Fruit fly (Drosophila melanogaster) whole organism, embryonic: ENCODE results near the gene sesB.

Experiments used
- CG11560 ChIP-seq: fragments of 200-800 bp; sonication (Bioruptor generic); IDR thresholded peaks from 3 replicates; pipeline ENCODE4 v1.3.6; 2022; ENCODE audit warnings: missing biosample characterization, missing genetic modification characterization
- CG11696 ChIP-seq: fragments of 200-800 bp; sonication (Bioruptor generic); IDR thresholded peaks from 2 replicates; pipeline ENCODE4 v1.3.6; 2022; ENCODE audit warnings: missing biosample characterization, missing genetic modification characterization
- CG12391 ChIP-seq: fragments of 200-800 bp; sonication (Bioruptor generic); optimal IDR thresholded peaks from 3 replicates; lab custom pipeline; 2018; ENCODE audit warnings: missing biosample characterization, mild to moderate bottlenecking, missing genetic modification characterization, moderate library complexity
- CG13424 ChIP-seq: fragments of 200-800 bp; sonication (Bioruptor generic); optimal IDR thresholded peaks from 2 replicates; lab custom pipeline; 2019; ENCODE audit warnings: missing biosample characterization, mild to moderate bottlenecking, missing genetic modification characterization, moderate library complexity
- CG17361 ChIP-seq: fragments of 200-800 bp; sonication (Bioruptor generic); IDR thresholded peaks from 3 replicates; pipeline ENCODE4 v1.3.6; 2022; ENCODE audit warnings: missing biosample characterization, missing genetic modification characterization
- CG18599 ChIP-seq: fragments of 200-800 bp; sonication (Bioruptor generic); optimal IDR thresholded peaks from 3 replicates; lab custom pipeline; 2017; ENCODE audit warnings: missing biosample characterization, missing genetic modification characterization, mild to moderate bottlenecking, moderate library complexity, missing genetic modification reagents
- CG2875 ChIP-seq: fragments of 200-800 bp; sonication (Bioruptor generic); optimal IDR thresholded peaks from 2 replicates; lab custom pipeline; 2017; ENCODE audit warnings: missing biosample characterization, mild to moderate bottlenecking, missing genetic modification characterization, missing genetic modification reagents
- CG33213 ChIP-seq: fragments of 200-800 bp; sonication (Bioruptor generic); optimal IDR thresholded peaks from 3 replicates; lab custom pipeline; 2016; ENCODE audit warnings: missing biosample characterization, missing genetic modification characterization
- CG3838 ChIP-seq: fragments of 200-800 bp; sonication (Bioruptor generic); optimal IDR thresholded peaks from 3 replicates; lab custom pipeline; 2016; ENCODE audit warnings: missing biosample characterization, missing genetic modification characterization
- CG3847 ChIP-seq: fragments of 200-800 bp; sonication (Bioruptor generic); IDR thresholded peaks from 2 replicates; pipeline ENCODE4 v1.3.6; 2022; ENCODE audit warnings: missing biosample characterization, missing genetic modification characterization
- CG5180 ChIP-seq: fragments of 200-800 bp; sonication (Bioruptor generic); optimal IDR thresholded peaks from 3 replicates; lab custom pipeline; 2017; ENCODE audit warnings: missing biosample characterization, missing genetic modification characterization, mild to moderate bottlenecking, moderate library complexity, missing genetic modification reagents
- CG8290 ChIP-seq, 3 experiments: fragments of 200-800 bp; sonication (Bioruptor generic); optimal IDR thresholded peaks; 2 replicates each; lab custom pipeline; 2016 to 2019; ENCODE audit warnings: missing biosample characterization in 3 of 3, missing genetic modification characterization in 3 of 3, mild to moderate bottlenecking in 2 of 3, moderate library complexity in 1 of 3
- CG8388 ChIP-seq: fragments of 200-800 bp; sonication (Bioruptor generic); optimal IDR thresholded peaks from 2 replicates; lab custom pipeline; 2019; ENCODE audit warnings: missing biosample characterization, mild to moderate bottlenecking, missing genetic modification characterization, moderate library complexity
- CG8924 ChIP-seq: fragments of 200-800 bp; optimal IDR thresholded peaks from 3 replicates; lab custom pipeline; 2019; ENCODE audit warnings: missing biosample characterization, mild to moderate bottlenecking, missing genetic modification characterization, moderate library complexity
- Doc3 ChIP-seq: fragments of 200-800 bp; sonication (Bioruptor generic); IDR thresholded peaks from 3 replicates; pipeline ENCODE4 v1.3.6; 2022; ENCODE audit warnings: missing biosample characterization, missing genetic modification characterization; ENCODE audit not compliant: partially characterized antibody
- Dp ChIP-seq: fragments of 200-800 bp; sonication (Bioruptor generic); optimal IDR thresholded peaks from 2 replicates; lab custom pipeline; 2018; ENCODE audit warnings: missing biosample characterization, mild to moderate bottlenecking, missing genetic modification characterization, moderate library complexity
- Eip74EF ChIP-seq, 2 experiments: fragments of 200-800 bp in 1 of 2; fragments of >200 bp in 1 of 2; sonication (Bioruptor generic) in 1 of 2; optimal IDR thresholded peaks; 2 replicates each; lab custom pipeline; 2017 to 2019; ENCODE audit warnings: missing biosample characterization in 2 of 2, missing genetic modification characterization in 2 of 2, mild to moderate bottlenecking in 1 of 2, moderate library complexity in 1 of 2
- Jarid2 ChIP-seq: fragments of 200-800 bp; sonication (Bioruptor generic); optimal IDR thresholded peaks from 3 replicates; lab custom pipeline; 2017; ENCODE audit warnings: mild to moderate bottlenecking, missing biosample characterization, missing genetic modification reagents, missing genetic modification characterization
- Mes4 ChIP-seq: fragments of 200-800 bp; sonication (Bioruptor generic); optimal IDR thresholded peaks from 2 replicates; lab custom pipeline; 2016; ENCODE audit warnings: missing biosample characterization, missing genetic modification characterization
- Nf-YA ChIP-seq: fragments of 200-800 bp; sonication (Bioruptor generic); IDR thresholded peaks from 2 replicates; pipeline ENCODE4 v1.3.6; 2022; ENCODE audit warnings: missing biosample characterization, missing genetic modification characterization
- Nf-YB ChIP-seq: fragments of 200-800 bp; sonication (Bioruptor generic); optimal IDR thresholded peaks from 3 replicates; lab custom pipeline; 2019; ENCODE audit warnings: missing biosample characterization, mild to moderate bottlenecking, missing genetic modification characterization, moderate library complexity
- Opbp ChIP-seq: fragments of 200-800 bp; sonication (Bioruptor generic); IDR thresholded peaks from 3 replicates; pipeline ENCODE4 v1.3.6; 2022; ENCODE audit warnings: missing biosample characterization, missing genetic modification characterization; ENCODE audit not compliant: partially characterized antibody
- Ptx1 ChIP-seq: fragments of 200-800 bp; sonication (Bioruptor generic); IDR thresholded peaks from 2 replicates; pipeline ENCODE4 v1.3.6; 2022; ENCODE audit warnings: missing biosample characterization, missing genetic modification characterization
- Sry-β ChIP-seq: fragments of 200-800 bp; sonication (Bioruptor generic); optimal IDR thresholded peaks from 2 replicates; lab custom pipeline; 2018; ENCODE audit warnings: missing biosample characterization, mild to moderate bottlenecking, missing genetic modification characterization, moderate library complexity
- Sry-δ ChIP-seq: fragments of 200-800 bp; sonication (Bioruptor generic); optimal IDR thresholded peaks from 2 replicates; lab custom pipeline; 2016; ENCODE audit warnings: missing biosample characterization, missing genetic modification characterization
- bigmax ChIP-seq: fragments of 200-800 bp; sonication (Bioruptor generic); optimal IDR thresholded peaks from 2 replicates; lab custom pipeline; 2018; ENCODE audit warnings: missing biosample characterization, mild to moderate bottlenecking, missing genetic modification characterization
- gcm ChIP-seq: fragments of 200-800 bp; sonication (Bioruptor generic); optimal IDR thresholded peaks from 2 replicates; lab custom pipeline; 2019; ENCODE audit warnings: missing biosample characterization, mild to moderate bottlenecking, missing genetic modification characterization, moderate library complexity
- gcm2 ChIP-seq: fragments of 200-800 bp; sonication (Bioruptor generic); optimal IDR thresholded peaks from 2 replicates; lab custom pipeline; 2016; ENCODE audit warnings: missing biosample characterization, missing genetic modification characterization
- grn ChIP-seq: fragments of 200-800 bp; sonication (Bioruptor generic); optimal IDR thresholded peaks from 3 replicates; lab custom pipeline; 2017; ENCODE audit warnings: missing biosample characterization, missing genetic modification characterization
- gt ChIP-seq: fragments of 200-800 bp; sonication (Bioruptor generic); IDR thresholded peaks from 2 replicates; pipeline ENCODE4 v1.3.6; 2022; ENCODE audit warnings: missing biosample characterization, missing genetic modification characterization
- hbn ChIP-seq: fragments of 200-800 bp; sonication (Bioruptor generic); IDR thresholded peaks from 2 replicates; pipeline ENCODE4 v1.3.6; 2022; ENCODE audit warnings: missing biosample characterization, missing genetic modification characterization; ENCODE audit not compliant: partially characterized antibody
- lbe ChIP-seq: fragments of 200-800 bp; sonication (Bioruptor generic); optimal IDR thresholded peaks from 2 replicates; lab custom pipeline; 2016; ENCODE audit warnings: missing biosample characterization, mild to moderate bottlenecking, missing genetic modification characterization
- lilli ChIP-seq: fragments of 200-800 bp; sonication (Bioruptor generic); optimal IDR thresholded peaks from 3 replicates; lab custom pipeline; 2016; ENCODE audit warnings: missing biosample characterization, missing genetic modification characterization
- lmd ChIP-seq: fragments of 200-800 bp; sonication (Bioruptor generic); IDR thresholded peaks from 2 replicates; pipeline ENCODE4 v1.3.6; 2022; ENCODE audit warnings: missing biosample characterization, missing genetic modification characterization
- onecut ChIP-seq: fragments of 200-800 bp; sonication (Bioruptor generic); IDR thresholded peaks from 2 replicates; pipeline ENCODE4 v1.3.6; 2022; ENCODE audit warnings: missing biosample characterization, missing genetic modification characterization
- peb ChIP-seq: fragments of 200-800 bp; sonication (Bioruptor generic); IDR thresholded peaks from 2 replicates; pipeline ENCODE4 v1.3.6; 2022; ENCODE audit warnings: missing biosample characterization, missing genetic modification characterization
- pnt ChIP-seq: fragments of 200-800 bp; sonication (Bioruptor generic); optimal IDR thresholded peaks from 3 replicates; lab custom pipeline; 2016; ENCODE audit warnings: missing biosample characterization, missing genetic modification characterization
- psq ChIP-seq: fragments of 200-800 bp; sonication (Bioruptor generic); optimal IDR thresholded peaks from 2 replicates; lab custom pipeline; 2017; ENCODE audit warnings: missing biosample characterization, missing genetic modification characterization
- pzg ChIP-seq: fragments of 200-800 bp; sonication (Bioruptor generic); optimal IDR thresholded peaks from 3 replicates; lab custom pipeline; 2018; ENCODE audit warnings: missing biosample characterization, mild to moderate bottlenecking, missing genetic modification characterization, moderate library complexity
- repo ChIP-seq: fragments of 200-800 bp; sonication (Bioruptor generic); optimal IDR thresholded peaks from 2 replicates; lab custom pipeline; 2016; ENCODE audit warnings: missing biosample characterization, missing genetic modification characterization
- ro ChIP-seq: fragments of 200-800 bp; sonication (Bioruptor generic); IDR thresholded peaks from 2 replicates; pipeline ENCODE4 v1.3.6; 2022; ENCODE audit warnings: missing biosample characterization, missing genetic modification characterization
- sens ChIP-seq: fragments of 200-800 bp; sonication (Bioruptor generic); peaks from one replicate; lab custom pipeline; 2016; ENCODE audit warnings: missing biosample characterization, missing genetic modification characterization
- seq ChIP-seq: fragments of 200-800 bp; sonication (Bioruptor generic); IDR thresholded peaks from 2 replicates; pipeline ENCODE4 v1.3.6; 2022; ENCODE audit warnings: missing biosample characterization, missing genetic modification characterization
- sima ChIP-seq: fragments of 200-800 bp; sonication (Bioruptor generic); optimal IDR thresholded peaks from 2 replicates; lab custom pipeline; 2016; ENCODE audit warnings: missing biosample characterization, missing genetic modification characterization
- sqz ChIP-seq: fragments of 200-800 bp; sonication (Bioruptor generic); optimal IDR thresholded peaks from 3 replicates; lab custom pipeline; 2018; ENCODE audit warnings: missing biosample characterization, mild to moderate bottlenecking, missing genetic modification characterization
- tna ChIP-seq: fragments of 200-800 bp; sonication (Bioruptor generic); IDR thresholded peaks from 2 replicates; pipeline ENCODE4 v1.3.6; 2022; ENCODE audit warnings: missing biosample characterization, missing genetic modification characterization; ENCODE audit not compliant: partially characterized antibody
- trem ChIP-seq: fragments of 200-800 bp; optimal IDR thresholded peaks from 3 replicates; lab custom pipeline; 2019; ENCODE audit warnings: missing biosample characterization, mild to moderate bottlenecking, missing genetic modification characterization, moderate library complexity
- unc-4 ChIP-seq: fragments of 200-800 bp; sonication (Bioruptor generic); IDR thresholded peaks from 2 replicates; pipeline ENCODE4 v1.3.6; 2022; ENCODE audit warnings: missing biosample characterization, missing genetic modification characterization; ENCODE audit not compliant: partially characterized antibody
- zfh2 ChIP-seq: fragments of 200-800 bp; sonication (Bioruptor generic); optimal IDR thresholded peaks from 2 replicates; lab custom pipeline; 2016; ENCODE audit warnings: missing biosample characterization, missing genetic modification characterization

The sesB gene

DNA sequence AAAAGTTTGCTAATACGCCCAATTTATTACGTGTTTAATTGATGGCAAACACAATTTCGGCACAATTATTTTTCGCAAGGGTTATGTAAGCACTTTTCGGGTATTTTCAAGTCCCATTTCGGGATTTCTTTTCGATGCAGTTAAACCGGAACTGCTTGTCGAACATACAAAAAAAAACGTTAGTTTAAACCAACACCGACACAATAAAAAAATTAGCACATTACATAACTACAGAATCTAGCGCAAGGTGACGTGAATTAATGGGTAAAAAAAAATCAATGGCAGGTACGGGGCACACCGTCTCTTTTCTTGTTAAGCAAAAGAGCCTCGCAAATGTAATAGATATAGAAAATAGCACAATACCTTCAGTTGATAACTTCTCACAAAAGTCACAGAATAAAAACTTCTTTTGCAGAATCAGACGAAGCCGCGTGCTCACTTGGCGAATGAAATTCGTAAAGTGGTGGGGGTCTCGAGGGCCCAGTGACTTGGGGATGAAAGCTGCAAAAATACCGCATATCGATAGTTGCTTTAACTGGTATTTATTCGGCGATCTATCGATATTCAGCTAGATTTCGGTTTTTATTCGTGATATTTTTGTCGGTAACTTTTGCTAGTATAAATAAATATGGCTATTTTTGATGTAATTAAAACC is at the start of gene sesB, which contains the start of gene Ant2 (continued):
- TF ChIP-seq sima (GFP tag; lab: Kevin White, UChicago) (no peak), CG5180 (GFP tag; lab: Kevin White, UChicago) (no peak), CG13424 (no peak), Dp (GFP tag; lab: Kevin White, UChicago) (peak; percentile 13), bigmax (GFP tag; lab: Kevin White, UChicago) (peak; percentile 30), sens (GFP tag; lab: Kevin White, UChicago) (peak; percentile 78), lbe (GFP tag; lab: Kevin White, UChicago) (no peak), CG12391 (peak; percentile 3), CG17361 (GFP tag; lab: Robert Waterston, UW) (no peak), CG2875 (GFP tag; lab: Kevin White, UChicago) (no peak), hbn (GFP tag; lab: Robert Waterston, UW) (peak; percentile 71), pzg (GFP tag; lab: Kevin White, UChicago) (peak; percentile 75), Nf-YB (GFP tag; lab: Kevin White, UChicago) (no peak), seq (no peak), sqz (peak; percentile 23), CG33213 (GFP tag; lab: Kevin White, UChicago) (peak; percentile 34), CG8290 (GFP tag; optimal IDR thresholded peaks at IDR 0.05; lab: Kevin White, UChicago) (no peak), CG8290 (tag; optimal IDR thresholded peaks at IDR 0.05; lab: Kevin White, UChicago) (peak in 1 of 2 experiments; percentile 51), zfh2 (GFP tag; lab: Kevin White, UChicago) (no peak), ro (GFP tag; lab: Robert Waterston, UW) (no peak), Doc3 (GFP tag; lab: Robert Waterston, UW) (peak; percentile 59), grn (no peak), pnt (GFP tag; lab: Kevin White, UChicago) (no peak), Ptx1 (GFP tag; lab: Robert Waterston, UW) (no peak), trem (tag; lab: Kevin White, UChicago) (no peak), gt (GFP tag; lab: Robert Waterston, UW) (no peak), Sry-β (GFP tag; lab: Kevin White, UChicago) (peak; percentile 46), Nf-YA (no peak), gcm2 (GFP tag; lab: Kevin White, UChicago) (no peak), Sry-δ (GFP tag; lab: Kevin White, UChicago) (peak; percentile 80), psq (GFP tag; lab: Kevin White, UChicago) (no peak), Eip74EF (GFP tag; optimal IDR thresholded peaks at IDR 0.05; lab: Kevin White, UChicago) (no peak), Mes4 (peak; percentile 18), lmd (no peak), onecut (GFP tag; lab: Robert Waterston, UW) (peak; percentile 31; the same call in 1 of the 2 replicates), CG8924 (tag; lab: Kevin White, UChicago) (no peak), Jarid2 (GFP tag; lab: Kevin White, UChicago) (no peak), CG3838 (GFP tag; lab: Kevin White, UChicago) (no peak), tna (peak; percentile 55), repo (GFP tag; lab: Kevin White, UChicago) (no peak), CG11696 (GFP tag; lab: Robert Waterston, UW) (no peak), CG8388 (GFP tag; lab: Kevin White, UChicago) (no peak), CG18599 (GFP tag; lab: Kevin White, UChicago) (no peak), unc-4 (GFP tag; lab: Robert Waterston, UW) (peak; percentile 75), gcm (GFP tag; lab: Kevin White, UChicago) (peak; percentile 3), Opbp (GFP tag; lab: Robert Waterston, UW) (peak; percentile 84), peb (GFP tag; lab: Robert Waterston, UW) (no peak), CG3847 (GFP tag; lab: Robert Waterston, UW) (no peak), lilli (GFP tag; lab: Kevin White, UChicago) (peak; percentile 60), CG11560 (no peak)
